Worm (Caenorhabditis elegans) whole organism, L1 larva: ENCODE measurements around the gene hid-1.

ENCODE experiments used
- C34B4.2 ChIP-seq: sonication (generic microtip); optimal IDR thresholded peaks from 2 replicates; lab custom pipeline; 2017; ENCODE audit warnings: mild to moderate bottlenecking, missing genetic modification characterization, missing compliant biosample characterization
- F16B12.6 ChIP-seq: fragments of 150-350 bp; optimal IDR thresholded peaks from 2 replicates; lab custom pipeline; 2014; ENCODE audit warnings: missing biosample characterization, missing genetic modification characterization
- ceh-63 ChIP-seq: fragments of 200-800 bp; sonication (Bioruptor generic); optimal IDR thresholded peaks from 2 replicates; lab custom pipeline; 2018; ENCODE audit warnings: mild to moderate bottlenecking, missing genetic modification characterization, missing compliant biosample characterization
- ceh-90 ChIP-seq: sonication (generic microtip); optimal IDR thresholded peaks from 2 replicates; lab custom pipeline; 2016; ENCODE audit warnings: missing genetic modification characterization, missing compliant biosample characterization
- dpl-1 ChIP-seq, 3 experiments: fragments of 150-350 bp in 2 of 3; sonication (generic microtip) in 1 of 3; optimal IDR thresholded peaks; 2 replicates each; lab custom pipeline; 2014 to 2017; ENCODE audit warnings: missing biosample characterization in 3 of 3, missing genetic modification characterization in 3 of 3, missing genetic modification reagents in 3 of 3
- dsc-1 ChIP-seq: sonication (generic microtip); optimal IDR thresholded peaks from 2 replicates; lab custom pipeline; 2016; ENCODE audit warnings: mild to moderate bottlenecking, missing genetic modification characterization, missing compliant biosample characterization
- efl-1 ChIP-seq, 4 experiments: fragments of 150-350 bp; optimal IDR thresholded peaks in 3 of 4; peaks in 1 of 4; 1 replicate in 1 of 4; 2 replicates in 3 of 4; lab custom pipeline; 2014; ENCODE audit warnings: missing biosample characterization in 2 of 4, missing genetic modification characterization in 2 of 4, missing genetic modification reagents in 2 of 4
- efl-3 ChIP-seq: fragments of 200-800 bp; sonication (Bioruptor generic); optimal IDR thresholded peaks from 2 replicates; lab custom pipeline; 2018; ENCODE audit warnings: mild to moderate bottlenecking, missing genetic modification characterization, missing compliant biosample characterization
- egl-27 ChIP-seq, 2 experiments: fragments of 150-350 bp in 1 of 2; sonication (generic microtip); optimal IDR thresholded peaks; 3 replicates each; lab custom pipeline; 2017 to 2018; ENCODE audit warnings: missing biosample characterization in 2 of 2, missing genetic modification characterization in 2 of 2, missing genetic modification reagents in 2 of 2
- elt-3 ChIP-seq, 6 experiments: fragments of 150-350 bp in 1 of 6; sonication (generic microtip); optimal IDR thresholded peaks; 2 replicates each; lab custom pipeline; 2017 to 2018; ENCODE audit warnings: missing biosample characterization in 6 of 6, missing genetic modification characterization in 6 of 6, inconsistent platforms in 1 of 6
- hlh-4 ChIP-seq: sonication (generic microtip); optimal IDR thresholded peaks from 2 replicates; lab custom pipeline; 2016; ENCODE audit warnings: mild to moderate bottlenecking, missing genetic modification characterization, missing compliant biosample characterization
- hpl-2 ChIP-seq: fragments of 150-350 bp; optimal IDR thresholded peaks from 2 replicates; lab custom pipeline; 2014; ENCODE audit warnings: missing biosample characterization, missing genetic modification reagents, missing genetic modification characterization
- lin-14 ChIP-seq: fragments of 200-800 bp; sonication (Bioruptor generic); optimal IDR thresholded peaks from 2 replicates; lab custom pipeline; 2018; ENCODE audit warnings: mild to moderate bottlenecking, missing genetic modification characterization, moderate library complexity, missing compliant biosample characterization
- lin-35 ChIP-seq, 2 experiments: fragments of 150-350 bp; optimal IDR thresholded peaks; 2 replicates each; lab custom pipeline; 2014; ENCODE audit warnings: missing biosample characterization in 2 of 2, missing genetic modification characterization in 2 of 2, missing genetic modification reagents in 2 of 2
- mab-9 ChIP-seq: fragments of 200-800 bp; sonication (Bioruptor generic); IDR thresholded peaks from 2 replicates; pipeline ENCODE4 v1.3.6; 2022; ENCODE audit warnings: missing genetic modification reagents, missing genetic modification characterization, missing compliant biosample characterization
- nhr-11 ChIP-seq: fragments of 150-350 bp; optimal IDR thresholded peaks from 2 replicates; lab custom pipeline; 2014; ENCODE audit warnings: missing biosample characterization, missing genetic modification characterization
- nhr-12 ChIP-seq: sonication (generic microtip); optimal IDR thresholded peaks from 2 replicates; lab custom pipeline; 2017; ENCODE audit warnings: missing biosample characterization, missing genetic modification characterization
- nhr-237 ChIP-seq: fragments of 150-350 bp; optimal IDR thresholded peaks from 2 replicates; lab custom pipeline; 2014; ENCODE audit warnings: missing biosample characterization, missing genetic modification characterization
- nhr-47 ChIP-seq: sonication (generic microtip); optimal IDR thresholded peaks from 2 replicates; lab custom pipeline; 2016; ENCODE audit warnings: mild to moderate bottlenecking, missing genetic modification characterization, moderate library complexity, missing compliant biosample characterization
- nhr-71 ChIP-seq: sonication (generic microtip); optimal IDR thresholded peaks from 2 replicates; lab custom pipeline; 2016; ENCODE audit warnings: mild to moderate bottlenecking, missing genetic modification characterization, moderate library complexity, missing compliant biosample characterization
- pag-3 ChIP-seq: sonication (generic microtip); optimal IDR thresholded peaks from 2 replicates; lab custom pipeline; 2017; ENCODE audit warnings: missing genetic modification characterization, mild to moderate bottlenecking, missing compliant biosample characterization, antibody characterized with exemption, borderline replicate concordance; ENCODE audit not compliant: insufficient read depth
- pax-3 ChIP-seq: fragments of 200-800 bp; sonication (Bioruptor generic); optimal IDR thresholded peaks from 2 replicates; lab custom pipeline; 2018; ENCODE audit warnings: mild to moderate bottlenecking, missing genetic modification characterization, moderate library complexity, missing compliant biosample characterization
- skn-1 ChIP-seq: fragments of 150-350 bp; optimal IDR thresholded peaks from 2 replicates; lab custom pipeline; 2014; ENCODE audit warnings: missing biosample characterization, missing genetic modification characterization
- snpc-4 ChIP-seq: fragments of 150-350 bp; optimal IDR thresholded peaks from 2 replicates; lab custom pipeline; 2014; ENCODE audit warnings: missing biosample characterization, missing genetic modification characterization
- swsn-7 ChIP-seq: sonication (generic microtip); optimal IDR thresholded peaks from 2 replicates; lab custom pipeline; 2016; ENCODE audit warnings: missing genetic modification characterization, missing compliant biosample characterization
- tbx-2 ChIP-seq: sonication (generic microtip); optimal IDR thresholded peaks from 2 replicates; lab custom pipeline; 2016; ENCODE audit warnings: missing genetic modification characterization, missing compliant biosample characterization
- unc-130 ChIP-seq: fragments of 150-350 bp; optimal IDR thresholded peaks from 2 replicates; lab custom pipeline; 2017; ENCODE audit warnings: missing biosample characterization, missing genetic modification characterization, inconsistent platforms
- unc-86 ChIP-seq: sonication (generic microtip); optimal IDR thresholded peaks from 2 replicates; lab custom pipeline; 2016; ENCODE audit warnings: missing genetic modification characterization, missing compliant biosample characterization
- xbp-1 ChIP-seq: sonication (generic microtip); optimal IDR thresholded peaks from 2 replicates; lab custom pipeline; 2016; ENCODE audit warnings: missing genetic modification characterization, missing compliant biosample characterization
- zag-1 ChIP-seq: fragments of 150-350 bp; optimal IDR thresholded peaks from 2 replicates; lab custom pipeline; 2014; ENCODE audit warnings: missing biosample characterization, missing genetic modification characterization

Gene hid-1

DNA sequence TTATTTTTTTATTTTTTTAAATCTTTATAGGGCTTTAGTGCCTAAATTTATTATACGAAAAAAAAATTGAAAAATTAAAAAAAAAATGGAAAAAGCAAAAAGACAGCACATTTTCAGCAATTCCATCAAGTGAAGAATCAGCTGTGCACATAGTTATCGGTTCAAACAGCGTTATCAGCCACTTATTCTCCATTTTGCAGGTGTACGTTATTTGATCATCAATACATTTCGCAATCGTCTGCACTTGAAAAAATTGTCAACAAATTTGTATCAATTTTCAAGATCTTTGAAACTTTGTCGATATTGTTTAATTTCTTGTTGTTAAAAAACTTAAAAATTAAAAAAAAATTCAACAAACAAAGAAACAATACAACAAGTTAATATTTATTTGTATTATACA is 49.1 kb upstream of the hid-1 start:
- TF ChIP-seq ceh-63 (GFP tag; lab: Kevin White, UChicago): no peak
- no peak for TF ChIP-seq egl-27 (tag; optimal IDR thresholded peaks at IDR 0.05; lab: Kevin White, UChicago)
- TF ChIP-seq lin-35 (GFP tag; optimal IDR thresholded peaks at IDR 0.05; lab: Kevin White, UChicago): no peak
- peak; percentile 63 for TF ChIP-seq skn-1 (tag; lab: Kevin White, UChicago)
- no peak for TF ChIP-seq dpl-1 (GFP tag; optimal IDR thresholded peaks at IDR 0.05; lab: Kevin White, UChicago)
- TF ChIP-seq unc-130 (tag; lab: Kevin White, UChicago): no peak
- no peak for TF ChIP-seq tbx-2 (tag; lab: Kevin White, UChicago)
- no peak for TF ChIP-seq ceh-90 (tag; lab: Kevin White, UChicago)
- TF ChIP-seq swsn-7 (tag; lab: Kevin White, UChicago): no peak
- TF ChIP-seq efl-1 (optimal IDR thresholded peaks at IDR 0.05; lab: Kevin White, UChicago): no peak
- TF ChIP-seq efl-1 (GFP tag; optimal IDR thresholded peaks at IDR 0.05 in 1 of 2; lab: Kevin White, UChicago): peak in 1 of 2 experiments; percentile 73
- TF ChIP-seq mab-9 (GFP tag; lab: Robert Waterston, UW): no peak
- TF ChIP-seq snpc-4 (tag; lab: Kevin White, UChicago): no peak
- no peak for TF ChIP-seq efl-3 (GFP tag; lab: Kevin White, UChicago)
- no peak for TF ChIP-seq nhr-12 (tag; lab: Kevin White, UChicago)

DNA sequence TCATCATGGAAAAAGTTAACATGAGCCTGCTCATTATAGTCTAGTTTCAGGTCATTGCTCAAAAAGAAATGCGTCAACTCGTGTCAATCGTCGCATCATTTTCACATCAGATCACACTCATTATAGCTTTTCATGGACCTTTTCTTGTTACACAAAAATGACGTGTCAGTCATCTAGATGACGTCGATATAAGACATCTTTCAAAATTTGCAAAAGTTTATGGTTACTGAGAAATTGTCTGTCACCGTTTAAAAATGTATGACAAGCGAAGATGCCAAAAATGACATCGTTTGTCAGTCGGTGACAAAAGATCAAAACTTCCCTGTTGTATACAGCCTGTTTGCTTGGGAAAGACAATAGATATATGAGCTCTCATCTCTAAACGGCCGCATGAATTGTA is 47.7 kb upstream of the hid-1 start:
- TF ChIP-seq unc-86 (peak; percentile 53), nhr-71 (tag; lab: Kevin White, UChicago) (no peak)

DNA sequence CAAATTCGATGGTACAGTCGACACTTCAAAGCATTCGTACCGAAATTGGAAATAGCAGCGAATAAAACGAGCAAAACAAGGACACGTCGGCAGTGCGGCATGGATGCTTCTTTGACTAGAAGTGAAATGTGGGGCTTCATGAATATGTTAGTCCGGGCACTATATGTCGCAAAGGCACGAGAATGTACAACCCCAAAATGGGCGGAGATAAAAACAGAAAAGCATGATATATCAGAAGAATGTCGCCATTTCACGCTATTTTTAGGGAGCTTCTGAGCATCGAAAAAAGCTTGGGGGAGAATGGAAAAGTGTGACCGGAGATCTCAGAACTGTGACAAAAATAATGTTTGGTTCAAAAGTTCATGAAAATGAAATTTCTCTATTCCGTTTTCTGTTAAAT is 45.5 kb upstream of the hid-1 start, which contains the start of gene T07D1.3:
T07D1.3 (minus strand) TSS at position 101 of the 400 bp plus-strand sequence.
- TF ChIP-seq zag-1 (no peak), pax-3 (tag; lab: Kevin White, UChicago) (no peak), F16B12.6 (tag; lab: Kevin White, UChicago) (no peak), mab-9 (GFP tag; lab: Robert Waterston, UW) (no peak), lin-14 (no peak), nhr-47 (tag; lab: Kevin White, UChicago) (no peak), xbp-1 (no peak), hpl-2 (GFP tag; lab: Kevin White, UChicago) (no peak)

DNA sequence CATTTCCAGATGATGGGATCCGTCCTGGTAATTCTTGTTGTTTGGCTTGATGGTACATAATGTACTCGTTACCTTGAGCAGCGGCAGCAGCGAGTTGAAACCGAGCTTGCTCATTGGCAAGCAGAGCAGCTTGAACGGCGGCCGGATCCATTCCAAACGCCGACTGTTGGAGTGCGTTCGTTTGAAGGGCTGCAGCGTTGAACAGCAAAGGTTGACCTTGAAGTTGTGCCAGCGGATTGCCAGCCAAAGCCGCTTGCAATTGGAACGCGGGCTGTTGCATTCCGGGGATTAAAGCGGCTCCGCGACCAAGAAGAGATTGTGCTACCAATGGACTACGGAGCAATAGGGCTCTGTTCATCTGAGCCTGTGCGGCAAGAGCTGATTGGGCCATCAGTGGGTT is 42.7 kb upstream of the hid-1 start:
- TF ChIP-seq elt-3 (tag; optimal IDR thresholded peaks at IDR 0.05; lab: Kevin White, UChicago): no peak
- TF ChIP-seq efl-1 (optimal IDR thresholded peaks at IDR 0.05; lab: Kevin White, UChicago): no peak
- TF ChIP-seq efl-1 (GFP tag; optimal IDR thresholded peaks at IDR 0.05 in 1 of 2; lab: Kevin White, UChicago): peak in 1 of 2 experiments; percentile 12
- TF ChIP-seq C34B4.2 (tag; lab: Kevin White, UChicago): no peak

DNA sequence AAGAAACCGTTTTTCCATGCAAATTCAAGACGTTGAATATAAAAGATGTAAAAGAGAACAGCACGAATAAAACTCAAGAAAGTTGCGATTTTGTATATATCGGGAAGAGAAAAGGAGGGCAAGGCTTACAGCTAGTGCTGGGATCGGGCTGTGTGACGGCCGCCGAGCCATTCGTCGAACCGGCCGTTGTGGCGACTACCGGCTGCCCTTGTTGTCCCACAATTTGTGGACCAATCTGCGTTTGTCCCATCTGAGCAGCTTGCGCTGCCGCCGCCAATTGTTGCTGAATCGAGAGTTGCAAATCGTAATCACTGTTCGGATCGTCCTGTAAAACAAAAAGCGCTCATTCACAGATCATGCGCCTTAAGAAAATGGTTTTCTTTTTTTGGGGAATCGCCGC is 41.6 kb upstream of the hid-1 start:
- TF ChIP-seq dsc-1 (tag; lab: Kevin White, UChicago) (no peak), hlh-4 (tag; lab: Kevin White, UChicago) (no peak), nhr-237 (no peak), pag-3 (tag; lab: Kevin White, UChicago) (no peak), nhr-11 (tag; lab: Kevin White, UChicago) (no peak)

DNA sequence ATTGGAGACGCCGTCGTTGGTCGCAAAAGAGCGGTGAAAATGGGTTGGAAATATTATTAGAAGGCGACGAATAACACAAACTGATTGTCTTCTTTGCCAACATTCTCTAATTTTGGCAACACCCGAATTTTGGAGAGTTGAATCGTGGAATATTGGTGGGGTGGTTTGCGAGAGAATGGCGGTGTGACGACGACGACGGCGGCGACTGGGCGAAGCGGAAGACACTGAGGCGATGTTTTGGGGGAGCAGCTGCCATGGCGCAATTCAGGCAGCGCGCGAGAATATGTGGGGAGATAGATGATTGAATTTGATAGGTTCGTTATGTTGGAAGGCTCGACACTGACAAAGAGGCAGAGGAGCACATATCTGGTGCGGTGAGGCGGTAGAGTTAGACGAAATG is 37.9 kb upstream of the hid-1 start:
- TF ChIP-seq lin-14: peak; percentile 12
- no peak for TF ChIP-seq snpc-4 (tag; lab: Kevin White, UChicago)
